Worm (Caenorhabditis elegans) whole organism, late embryonic: Measurements from ENCODE around the gene gmeb-1.

Source experiments
- C38D4.7 ChIP-seq: fragments of 200-800 bp; sonication (Bioruptor generic); optimal IDR thresholded peaks from 2 replicates; lab custom pipeline; 2018; ENCODE audit warnings: mild to moderate bottlenecking, missing genetic modification characterization, moderate library complexity, missing compliant biosample characterization
- K02D7.2 ChIP-seq: sonication (generic microtip); optimal IDR thresholded peaks from 2 replicates; lab custom pipeline; 2017; ENCODE audit warnings: mild to moderate bottlenecking, missing genetic modification characterization, missing compliant biosample characterization
- ceh-22 ChIP-seq: sonication (generic microtip); optimal IDR thresholded peaks from 2 replicates; lab custom pipeline; 2017; ENCODE audit warnings: missing biosample characterization, missing genetic modification characterization
- ceh-31 ChIP-seq: sonication (generic microtip); optimal IDR thresholded peaks from 2 replicates; lab custom pipeline; 2016; ENCODE audit warnings: missing genetic modification characterization, missing compliant biosample characterization
- ceh-34 ChIP-seq: sonication (generic microtip); optimal IDR thresholded peaks from 2 replicates; lab custom pipeline; 2016; ENCODE audit warnings: mild to moderate bottlenecking, missing genetic modification characterization, missing compliant biosample characterization
- ceh-45 ChIP-seq: fragments of 200-800 bp; sonication (Bioruptor generic); IDR thresholded peaks from 2 replicates; pipeline ENCODE4 v1.3.6; 2022; ENCODE audit warnings: missing genetic modification reagents, missing genetic modification characterization, missing compliant biosample characterization
- che-1 ChIP-seq: sonication (generic microtip); optimal IDR thresholded peaks from 2 replicates; lab custom pipeline; 2016; ENCODE audit warnings: mild to moderate bottlenecking, missing genetic modification characterization, missing compliant biosample characterization
- dmd-4 ChIP-seq: sonication (generic microtip); optimal IDR thresholded peaks from 2 replicates; lab custom pipeline; 2016; ENCODE audit warnings: borderline replicate concordance, missing genetic modification characterization, missing compliant biosample characterization
- dve-1 ChIP-seq: sonication (generic microtip); optimal IDR thresholded peaks from 2 replicates; lab custom pipeline; 2017; ENCODE audit warnings: antibody characterized with exemption, mild to moderate bottlenecking, missing genetic modification characterization, missing compliant biosample characterization
- elt-4 ChIP-seq: sonication (generic microtip); optimal IDR thresholded peaks from 2 replicates; lab custom pipeline; 2016; ENCODE audit warnings: missing genetic modification characterization, missing compliant biosample characterization
- fkh-6 ChIP-seq: sonication (generic microtip); optimal IDR thresholded peaks from 2 replicates; lab custom pipeline; 2016; ENCODE audit warnings: missing genetic modification characterization, missing compliant biosample characterization
- hlh-13 ChIP-seq: fragments of 200-800 bp; sonication (Bioruptor generic); optimal IDR thresholded peaks from 2 replicates; lab custom pipeline; 2018; ENCODE audit warnings: mild to moderate bottlenecking, missing genetic modification characterization, missing compliant biosample characterization
- hlh-15 ChIP-seq: sonication (generic microtip); optimal IDR thresholded peaks from 2 replicates; lab custom pipeline; 2016; ENCODE audit warnings: missing genetic modification characterization, missing compliant biosample characterization
- hlh-30 ChIP-seq: sonication (generic microtip); optimal IDR thresholded peaks from 2 replicates; lab custom pipeline; 2017; ENCODE audit warnings: antibody characterized with exemption, missing genetic modification characterization, missing compliant biosample characterization; ENCODE audit not compliant: insufficient read depth
- madf-2 ChIP-seq: sonication (generic microtip); optimal IDR thresholded peaks from 2 replicates; lab custom pipeline; 2017; ENCODE audit warnings: missing genetic modification characterization, missing compliant biosample characterization
- nhr-11 ChIP-seq: fragments of 150-350 bp; optimal IDR thresholded peaks from 2 replicates; lab custom pipeline; 2014; ENCODE audit warnings: missing biosample characterization, missing genetic modification characterization
- npax-4 ChIP-seq: sonication (generic microtip); optimal IDR thresholded peaks from 2 replicates; lab custom pipeline; 2016; ENCODE audit warnings: missing genetic modification characterization, missing compliant biosample characterization
- pat-9 ChIP-seq: fragments of 200-800 bp; sonication (Bioruptor generic); optimal IDR thresholded peaks from 2 replicates; lab custom pipeline; 2018; ENCODE audit warnings: mild to moderate bottlenecking, missing genetic modification characterization, moderate library complexity, missing compliant biosample characterization
- pha-4 ChIP-seq: fragments of 150-350 bp; optimal IDR thresholded peaks from 2 replicates; lab custom pipeline; 2018; ENCODE audit warnings: missing biosample characterization, missing genetic modification reagents, missing genetic modification characterization
- sdc-2 ChIP-seq: sonication (generic microtip); optimal IDR thresholded peaks from 2 replicates; lab custom pipeline; 2016; ENCODE audit warnings: missing genotype, missing genetic modification characterization, missing compliant biosample characterization
- sox-2 ChIP-seq: fragments of 200-800 bp; sonication (Bioruptor generic); IDR thresholded peaks from 2 replicates; pipeline ENCODE4 v1.3.6; 2022; ENCODE audit warnings: missing genetic modification reagents, missing genetic modification characterization, missing compliant biosample characterization
- sox-4 ChIP-seq: sonication (generic microtip); optimal IDR thresholded peaks from 2 replicates; lab custom pipeline; 2017; ENCODE audit warnings: mild to moderate bottlenecking, missing genetic modification characterization, inconsistent platforms, missing compliant biosample characterization
- tbx-2 ChIP-seq: sonication (generic microtip); optimal IDR thresholded peaks from 2 replicates; lab custom pipeline; 2016; ENCODE audit warnings: missing genetic modification characterization, missing compliant biosample characterization
- ttx-3 ChIP-seq: sonication (generic microtip); optimal IDR thresholded peaks from 2 replicates; lab custom pipeline; 2016; ENCODE audit warnings: missing genetic modification reagents, missing genetic modification characterization, missing compliant biosample characterization
- unc-42 ChIP-seq: sonication (generic microtip); optimal IDR thresholded peaks from 2 replicates; lab custom pipeline; 2016; ENCODE audit warnings: missing genotype, missing genetic modification characterization, missing compliant biosample characterization
- unc-86 ChIP-seq: sonication (generic microtip); optimal IDR thresholded peaks from 2 replicates; lab custom pipeline; 2016; ENCODE audit warnings: missing genetic modification characterization, missing compliant biosample characterization
- zip-5 ChIP-seq: sonication (generic microtip); optimal IDR thresholded peaks from 2 replicates; lab custom pipeline; 2016; ENCODE audit warnings: missing genetic modification characterization, missing compliant biosample characterization
- ztf-16 ChIP-seq: sonication (generic microtip); optimal IDR thresholded peaks from 2 replicates; lab custom pipeline; 2017; ENCODE audit warnings: missing genetic modification characterization, missing compliant biosample characterization

Gene gmeb-1

ce11 chrII:67663-68062, 48.3 kb downstream of the gmeb-1 start:
- no peak for TF ChIP-seq ceh-22
- TF ChIP-seq elt-4 (tag; lab: Kevin White, UChicago), result no peak
- no peak for TF ChIP-seq zip-5
- TF ChIP-seq C38D4.7 (GFP tag; lab: Kevin White, UChicago), result no peak
- TF ChIP-seq npax-4 (tag; lab: Kevin White, UChicago), result no peak
- TF ChIP-seq fkh-6 (tag; lab: Kevin White, UChicago), result no peak
- TF ChIP-seq sdc-2 (tag; lab: Kevin White, UChicago), result no peak
- no peak for TF ChIP-seq unc-42 (tag; lab: Kevin White, UChicago)
- no peak for TF ChIP-seq hlh-30 (tag; lab: Kevin White, UChicago)
- TF ChIP-seq ceh-34 (tag; lab: Kevin White, UChicago), result no peak
- TF ChIP-seq sox-2 (GFP tag; lab: Robert Waterston, UW), result no peak
- no peak for TF ChIP-seq unc-86 (tag; lab: Kevin White, UChicago)
- no peak for TF ChIP-seq dve-1 (tag; lab: Kevin White, UChicago)
- TF ChIP-seq K02D7.2, result no peak
- TF ChIP-seq ztf-16 (tag; lab: Kevin White, UChicago), result no peak
- no peak for TF ChIP-seq madf-2 (tag; lab: Kevin White, UChicago)

DNA sequence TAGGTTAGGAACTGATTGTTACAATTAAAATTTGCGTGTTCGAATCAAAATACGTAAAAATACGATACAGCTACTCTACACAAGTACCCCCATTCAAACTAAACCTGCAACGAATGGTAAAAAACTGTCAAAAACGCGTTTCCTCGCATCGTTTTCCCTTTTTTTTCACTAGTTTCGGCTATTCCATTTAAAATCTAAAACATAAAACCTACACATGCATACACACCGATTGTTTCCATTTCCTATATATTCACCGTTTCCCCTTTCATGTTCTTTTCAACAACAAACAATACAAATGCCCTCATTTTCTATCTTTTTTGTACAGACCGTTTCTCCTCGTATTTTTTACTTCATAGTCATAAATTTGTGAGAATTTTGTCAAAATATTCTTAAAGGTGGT, 49.4 kb downstream of the gmeb-1 start:
- TF ChIP-seq dve-1 (tag; lab: Kevin White, UChicago) (no peak), sox-2 (GFP tag; lab: Robert Waterston, UW) (no peak), nhr-11 (no peak), hlh-13 (GFP tag; lab: Kevin White, UChicago) (no peak), hlh-30 (tag; lab: Kevin White, UChicago) (no peak), che-1 (tag; lab: Kevin White, UChicago) (no peak), pat-9 (tag; lab: Kevin White, UChicago) (no peak), ttx-3 (tag; lab: Kevin White, UChicago) (no peak)

DNA sequence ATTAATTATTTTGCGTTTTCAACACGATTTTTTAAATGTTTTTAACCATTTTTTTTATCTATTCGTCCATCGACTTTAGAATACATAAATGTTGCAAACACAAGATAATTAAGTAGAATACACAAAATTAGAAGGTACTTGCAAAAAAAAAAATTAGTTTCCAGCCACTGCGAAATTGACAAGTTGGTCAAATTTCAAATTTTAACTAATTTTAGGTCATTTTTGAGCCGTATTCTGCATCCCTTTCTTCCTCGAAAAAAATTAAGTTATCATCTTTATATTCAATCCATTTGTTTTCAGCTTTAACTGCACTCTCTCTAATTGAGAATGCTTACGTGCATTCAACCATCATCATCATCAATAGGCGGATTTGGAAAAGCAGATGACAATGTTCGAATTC, 50.0 kb downstream of the gmeb-1 start, which contains the start of gene egl-26:
egl-26 (plus strand) TSS at position 301 of the 400 bp plus-strand sequence.
- TF ChIP-seq hlh-15 (tag; lab: Kevin White, UChicago), result no peak
- no peak for TF ChIP-seq dmd-4
- TF ChIP-seq pha-4 (tag; lab: Kevin White, UChicago), result no peak
- no peak for TF ChIP-seq tbx-2 (tag; lab: Kevin White, UChicago)
- no peak for TF ChIP-seq ceh-45 (GFP tag; lab: Robert Waterston, UW)
- no peak for TF ChIP-seq dve-1 (tag; lab: Kevin White, UChicago)
- TF ChIP-seq sox-4 (tag; lab: Kevin White, UChicago), result no peak
- TF ChIP-seq ceh-31 (tag; lab: Kevin White, UChicago), result no peak
